Worm (Caenorhabditis elegans): ENCODE data around the gene smc-3.
A peak's percentile ranks its signal among the peaks of the same experiment; 100 is the strongest.

smc-3 gene

DNA sequence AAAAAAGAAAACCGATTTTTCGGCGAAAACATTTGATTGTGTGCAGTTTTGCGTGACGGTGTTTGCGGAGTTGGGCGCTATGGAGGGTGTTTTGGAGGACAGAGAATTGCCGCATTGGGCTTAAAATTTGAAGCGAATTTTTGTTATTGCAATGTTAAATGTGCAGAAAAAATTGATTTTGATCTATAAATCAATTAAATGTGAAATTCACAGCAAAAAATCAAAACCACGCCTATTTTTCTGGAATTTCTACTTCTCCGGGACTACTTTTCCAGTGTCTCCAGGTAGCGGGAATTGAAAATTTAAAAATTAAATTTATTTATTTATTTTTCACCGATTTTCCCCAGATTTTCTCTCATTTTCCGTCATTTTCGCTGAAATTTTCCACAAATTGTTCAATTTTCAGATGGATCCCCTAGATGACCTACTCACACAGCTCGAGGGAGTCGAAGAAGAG, 26.5 kb downstream of the smc-3 start, which contains the start of gene mcm-10 (continued):
- peak; percentile 39; the same call in 1 of the 2 replicates for TF ChIP-seq ceh-91 (GFP tag; IDR thresholded peaks at IDR 0.05)
- TF ChIP-seq mxl-1 (tag; optimal IDR thresholded peaks at IDR 0.05) = no peak
- TF ChIP-seq nhr-27 (tag; optimal IDR thresholded peaks at IDR 0.05) = no peak
- no peak for TF ChIP-seq tlf-1 (GFP tag; optimal IDR thresholded peaks at IDR 0.05)
- TF ChIP-seq let-526 (GFP tag; IDR thresholded peaks at IDR 0.05) = no peak
- TF ChIP-seq dox-1 (GFP tag; IDR thresholded peaks at IDR 0.05) = no peak; the same call in 1 of the 2 replicates
- no peak for TF ChIP-seq F55B11.4 (tag; optimal IDR thresholded peaks at IDR 0.05; ENCODE audit: borderline replicate concordance, insufficient read depth)
- peak; percentile 26 for TF ChIP-seq B0261.1 (tag; optimal IDR thresholded peaks at IDR 0.05)
- peak in 1 of 3 experiments; percentile 73 for TF ChIP-seq lin-35 (GFP tag; optimal IDR thresholded peaks at IDR 0.05)
- peak; percentile 51 for TF ChIP-seq mcd-1 (GFP tag; IDR thresholded peaks at IDR 0.05)
- no peak for TF ChIP-seq fkh-3 (tag; optimal IDR thresholded peaks at IDR 0.05)
- TF ChIP-seq hmg-20 (GFP tag; IDR thresholded peaks at IDR 0.05) = no peak
- peak; percentile 21 for TF ChIP-seq madf-10 (tag; optimal IDR thresholded peaks at IDR 0.05)
- TF ChIP-seq nfyb-1 (GFP tag; IDR thresholded peaks at IDR 0.05) = no peak
- no peak for TF ChIP-seq tbx-9 (tag; optimal IDR thresholded peaks at IDR 0.05; ENCODE audit: borderline replicate concordance)
- no peak for TF ChIP-seq gei-17 (GFP tag; optimal IDR thresholded peaks at IDR 0.05)
- no peak for TF ChIP-seq T26A5.8 (tag; optimal IDR thresholded peaks at IDR 0.05)
- no peak for TF ChIP-seq lag-1 (GFP tag; IDR thresholded peaks at IDR 0.05)
- no peak for TF ChIP-seq tbp1 (GFP tag; optimal IDR thresholded peaks at IDR 0.05)
- TF ChIP-seq nhr-80 (tag; optimal IDR thresholded peaks at IDR 0.05) = peak; percentile 14
- no peak for TF ChIP-seq bed-1 (GFP tag; IDR thresholded peaks at IDR 0.05)
- 0 out of 2 replicates have a peak, but pooled peaks have one; percentile 51 for TF ChIP-seq aptf-2 (GFP tag; conservative IDR thresholded peaks at IDR 0.05)
- no peak for TF ChIP-seq nfya-1 (tag; optimal IDR thresholded peaks at IDR 0.05; ENCODE audit: borderline replicate concordance, insufficient read depth)
- no peak for TF ChIP-seq F49E8.2 (tag; optimal IDR thresholded peaks at IDR 0.05; ENCODE audit: insufficient read depth)
- TF ChIP-seq Y67H2A.10 (GFP tag; conservative IDR thresholded peaks at IDR 0.05) = 0 out of 2 replicates have a peak, but pooled peaks have one; percentile 18
- TF ChIP-seq D2030.7 (GFP tag; IDR thresholded peaks at IDR 0.05) = peak; percentile 59
- TF ChIP-seq cebp-1 (GFP tag; IDR thresholded peaks at IDR 0.05) = no peak
- peak; percentile 67 for TF ChIP-seq cebp-1 (tag; optimal IDR thresholded peaks at IDR 0.05)
- TF ChIP-seq lir-1 (GFP tag; conservative IDR thresholded peaks at IDR 0.05) = no peak
- TF ChIP-seq die-1 (tag; optimal IDR thresholded peaks at IDR 0.05) = no peak
- no peak for TF ChIP-seq Y56A3A.18 (GFP tag; IDR thresholded peaks at IDR 0.05)
- peak; percentile 39 for TF ChIP-seq him-1 (tag; optimal IDR thresholded peaks at IDR 0.05)
- TF ChIP-seq lsy-27 (tag; optimal IDR thresholded peaks at IDR 0.05; ENCODE audit: borderline replicate concordance, insufficient read depth) = no peak
- TF ChIP-seq snpc-4 (GFP tag; optimal IDR thresholded peaks at IDR 0.05) = no peak
- peak in 2 of 4 experiments; percentile 14 to 46 for TF ChIP-seq snpc-4 (tag; optimal IDR thresholded peaks at IDR 0.05)
- TF ChIP-seq Y53F4B.3 (GFP tag; IDR thresholded peaks at IDR 0.05) = no peak
- no peak for TF ChIP-seq hmg-1.2 (GFP tag; IDR thresholded peaks at IDR 0.05)
- no peak for TF ChIP-seq cebp-2 (GFP tag; IDR thresholded peaks at IDR 0.05)
- TF ChIP-seq snpc-3.4 (tag; optimal IDR thresholded peaks at IDR 0.05) = peak; percentile 41
- TF ChIP-seq atf-7 (tag; optimal IDR thresholded peaks at IDR 0.05) = no peak
- peak; percentile 51 for TF ChIP-seq unc-130 (GFP tag; optimal IDR thresholded peaks at IDR 0.05)
- no peak for TF ChIP-seq snpc-1.1 (tag; optimal IDR thresholded peaks at IDR 0.05; ENCODE audit: insufficient read depth)
- TF ChIP-seq attf-5 (GFP tag; optimal IDR thresholded peaks at IDR 0.05) = peak; percentile 89
- peak; percentile 48 for TF ChIP-seq F23B12.7 (tag; optimal IDR thresholded peaks at IDR 0.05; ENCODE audit: insufficient read depth)
- no peak for TF ChIP-seq ZK185.1 (tag; optimal IDR thresholded peaks at IDR 0.05; ENCODE audit: poor library complexity, severe bottlenecking)
- TF ChIP-seq ztf-18 (tag; optimal IDR thresholded peaks at IDR 0.05) = peak; percentile 26
- TF ChIP-seq B0336.3 (GFP tag; IDR thresholded peaks at IDR 0.05) = peak; percentile 87
- no peak for TF ChIP-seq zfh-2 (GFP tag; conservative IDR thresholded peaks at IDR 0.05)
